Fruit fly (Drosophila melanogaster): Measurements from ENCODE around the gene CG32269.

CG32269 gene

DNA sequence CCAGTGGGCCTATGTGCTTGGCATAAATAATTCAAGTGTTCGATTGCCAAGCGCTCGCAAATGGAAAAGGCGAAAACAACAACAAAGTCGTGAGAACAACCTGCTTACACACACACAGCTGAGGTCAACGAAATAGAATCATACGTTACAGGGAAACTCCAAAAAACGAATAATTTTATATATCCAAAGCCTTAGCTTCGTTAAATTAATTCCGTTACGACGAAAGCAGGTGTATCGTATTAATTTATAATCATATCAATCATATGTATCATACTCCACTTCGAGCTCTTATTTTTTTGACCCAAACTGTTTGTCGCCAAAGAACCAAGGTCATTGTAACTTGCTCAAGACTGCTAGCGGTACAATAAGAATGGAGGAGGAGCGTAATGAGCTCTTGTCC lies 29.3 kb downstream of the CG32269 start (continued):
- TF ChIP-seq Ets65A (GFP tag) (peak; percentile 86), CG4707 (GFP tag; optimal IDR thresholded peaks at IDR 0.05) (peak; percentile 63), Antp (GFP tag; optimal IDR thresholded peaks at IDR 0.05) (peak; percentile 81), CG7372 (GFP tag; IDR thresholded peaks at IDR 0.05) (peak; percentile 81), Med (GFP tag) (peak; percentile 97), CG17912 (GFP tag; optimal IDR thresholded peaks at IDR 0.05) (no peak), fd64A (GFP tag; optimal IDR thresholded peaks at IDR 0.05) (peak; percentile 57), Dref (GFP tag; IDR thresholded peaks at IDR 0.05) (no peak), Mad (GFP tag; optimal IDR thresholded peaks at IDR 0.05) (peak; percentile 65), CG6689 (GFP tag; IDR thresholded peaks at IDR 0.05) (peak; percentile 91), eve (GFP tag; optimal IDR thresholded peaks at IDR 0.05) (no peak), fd3F (GFP tag; optimal IDR thresholded peaks at IDR 0.05) (peak; percentile 80), CrebB (tag; optimal IDR thresholded peaks at IDR 0.05) (peak; percentile 70), Max (GFP tag; optimal IDR thresholded peaks at IDR 0.05) (peak; percentile 85), PHDP (tag; optimal IDR thresholded peaks at IDR 0.05) (peak; percentile 92), Dek (tag; optimal IDR thresholded peaks at IDR 0.05) (peak; percentile 80), NFAT (GFP tag; IDR thresholded peaks at IDR 0.05) (peak; percentile 86), CG2712 (tag; optimal IDR thresholded peaks at IDR 0.05) (peak; percentile 92), CG11695 (GFP tag; IDR thresholded peaks at IDR 0.05) (peak; percentile 94), CG7786 (GFP tag; optimal IDR thresholded peaks at IDR 0.05) (peak; percentile 60), CG14667 (GFP tag; IDR thresholded peaks at IDR 0.05) (peak; percentile 75), nom (GFP tag; optimal IDR thresholded peaks at IDR 0.05) (peak; percentile 86), CG7963 (GFP tag; IDR thresholded peaks at IDR 0.05; ENCODE audit: partially characterized antibody) (no peak), esg (GFP tag; conservative IDR thresholded peaks at IDR 0.05) (peak; percentile 71), pnt (GFP tag; optimal IDR thresholded peaks at IDR 0.05) (peak; percentile 70), CG10321 (GFP tag; IDR thresholded peaks at IDR 0.05) (no peak), CG18764 (GFP tag; optimal IDR thresholded peaks at IDR 0.05) (peak; percentile 76), Sry-β (GFP tag; optimal IDR thresholded peaks at IDR 0.05) (no peak), pum (GFP tag; optimal IDR thresholded peaks at IDR 0.05) (peak; percentile 77), Lhr (GFP tag; optimal IDR thresholded peaks at IDR 0.05) (peak; percentile 34), CG12942 (GFP tag; optimal IDR thresholded peaks at IDR 0.05) (peak; percentile 61), croc (GFP tag; conservative IDR thresholded peaks at IDR 0.05) (peak; percentile 83), bigmax (GFP tag; optimal IDR thresholded peaks at IDR 0.05) (peak; percentile 19), en (GFP tag; optimal IDR thresholded peaks at IDR 0.05) (peak; percentile 79), trh (GFP tag; optimal IDR thresholded peaks at IDR 0.05) (peak; percentile 38), CG9797 (GFP tag; optimal IDR thresholded peaks at IDR 0.05) (no peak), crc (GFP tag; optimal IDR thresholded peaks at IDR 0.05) (peak; percentile 78), kay (GFP tag; optimal IDR thresholded peaks at IDR 0.05) (peak; percentile 74), Hmx (GFP tag; optimal IDR thresholded peaks at IDR 0.05) (no peak), btn (GFP tag; optimal IDR thresholded peaks at IDR 0.05) (peak; percentile 66), Sox102F (GFP tag; optimal IDR thresholded peaks at IDR 0.05) (peak; percentile 86), CG31388 (GFP tag; optimal IDR thresholded peaks at IDR 0.05) (peak; percentile 44), BtbVII (GFP tag; optimal IDR thresholded peaks at IDR 0.05) (peak; percentile 92), CG12236 (GFP tag; optimal IDR thresholded peaks at IDR 0.05) (peak; percentile 57), CG6272 (GFP tag; IDR thresholded peaks at IDR 0.05) (peak; percentile 75), CG17361 (GFP tag; IDR thresholded peaks at IDR 0.05) (no peak; the same call in 2 of the 3 replicates), Side (GFP tag; optimal IDR thresholded peaks at IDR 0.05) (peak; percentile 86), vfl (GFP tag; optimal IDR thresholded peaks at IDR 0.05) (peak; percentile 80), mld (GFP tag; IDR thresholded peaks at IDR 0.05; ENCODE audit: partially characterized antibody) (no peak), CG34224 (GFP tag; IDR thresholded peaks at IDR 0.05; ENCODE audit: partially characterized antibody) (no peak), peb (GFP tag; IDR thresholded peaks at IDR 0.05) (peak; percentile 70), CG3065 (GFP tag; optimal IDR thresholded peaks at IDR 0.05) (peak; percentile 68)
